Worm (Caenorhabditis elegans) whole organism, L4 larva: ENCODE measurements around the gene spc-2.
A peak's percentile ranks its signal among the peaks of the same experiment; 100 is the strongest.

ENCODE experiments used
- Y5F2A.4 ChIP-seq: fragments of 200-800 bp; sonication (Bioruptor generic); optimal IDR thresholded peaks from 2 replicates; lab custom pipeline; 2018; ENCODE audit warnings: mild to moderate bottlenecking, missing genetic modification characterization, missing compliant biosample characterization
- Y75B8A.6 ChIP-seq: fragments of 200-800 bp; sonication (Bioruptor generic); IDR thresholded peaks from 2 replicates; pipeline ENCODE4 v1.3.6; 2022; ENCODE audit warnings: missing genetic modification reagents, missing genetic modification characterization, missing compliant biosample characterization
- ZK546.5 ChIP-seq, 2 experiments: sonication (generic microtip); optimal IDR thresholded peaks; 2 replicates each; lab custom pipeline; 2017; ENCODE audit warnings: missing biosample characterization in 2 of 2, missing genetic modification characterization in 2 of 2
- arid-1 ChIP-seq: fragments of 200-800 bp; sonication (Bioruptor generic); conservative IDR thresholded peaks from 2 replicates; pipeline ENCODE4 v1.3.6; 2022; ENCODE audit warnings: missing genetic modification reagents, missing genetic modification characterization, missing compliant biosample characterization
- ceh-44 ChIP-seq: fragments of 200-800 bp; sonication (Bioruptor generic); IDR thresholded peaks from 2 replicates; pipeline ENCODE4 v1.3.6; 2022; ENCODE audit warnings: missing genetic modification reagents, missing genetic modification characterization, missing compliant biosample characterization
- ceh-82 ChIP-seq: sonication (generic microtip); optimal IDR thresholded peaks from 2 replicates; lab custom pipeline; 2017; ENCODE audit warnings: missing biosample characterization, missing genetic modification characterization
- daf-16 ChIP-seq, 3 experiments: sonication (generic microtip); optimal IDR thresholded peaks; 2 replicates each; lab custom pipeline; 2016 to 2017; ENCODE audit warnings: missing genetic modification characterization in 3 of 3, missing genetic modification reagents in 3 of 3, mild to moderate bottlenecking in 2 of 3, missing compliant biosample characterization in 2 of 3, missing biosample characterization in 1 of 3, moderate library complexity in 1 of 3
- dmd-6 ChIP-seq: fragments of 200-800 bp; sonication (Bioruptor generic); IDR thresholded peaks from 2 replicates; pipeline ENCODE4 v1.3.6; 2022; ENCODE audit warnings: missing genetic modification reagents, missing genetic modification characterization, missing compliant biosample characterization
- dpl-1 ChIP-seq: fragments of 150-350 bp; optimal IDR thresholded peaks from 2 replicates; lab custom pipeline; 2014; ENCODE audit warnings: missing biosample characterization, missing genetic modification reagents, missing genetic modification characterization
- dve-1 ChIP-seq: sonication (generic microtip); optimal IDR thresholded peaks from 2 replicates; lab custom pipeline; 2017; ENCODE audit warnings: antibody characterized with exemption, mild to moderate bottlenecking, missing genetic modification characterization, missing compliant biosample characterization; ENCODE audit not compliant: insufficient read depth
- gei-8 ChIP-seq: fragments of 200-800 bp; sonication (Bioruptor generic); optimal IDR thresholded peaks from 2 replicates; lab custom pipeline; 2018; ENCODE audit warnings: mild to moderate bottlenecking, missing genetic modification characterization, missing compliant biosample characterization
- hlh-11 ChIP-seq: fragments of 200-800 bp; sonication (Bioruptor generic); optimal IDR thresholded peaks from 2 replicates; lab custom pipeline; 2018; ENCODE audit warnings: mild to moderate bottlenecking, missing genetic modification characterization, missing compliant biosample characterization
- hlh-30 ChIP-seq: sonication (generic microtip); optimal IDR thresholded peaks from 2 replicates; lab custom pipeline; 2017; ENCODE audit warnings: antibody characterized with exemption, mild to moderate bottlenecking, missing genetic modification characterization, missing compliant biosample characterization; ENCODE audit not compliant: insufficient read depth
- jun-1 ChIP-seq: fragments of 150-350 bp; optimal IDR thresholded peaks from 2 replicates; lab custom pipeline; 2014; ENCODE audit warnings: missing biosample characterization, missing genetic modification reagents, missing genetic modification characterization
- lin-1 ChIP-seq: fragments of 200-800 bp; sonication (Bioruptor generic); IDR thresholded peaks from 2 replicates; pipeline ENCODE4 v1.3.6; 2022; ENCODE audit warnings: missing genetic modification reagents, missing genetic modification characterization, missing compliant biosample characterization
- lin-13 ChIP-seq: fragments of 150-350 bp; optimal IDR thresholded peaks from 2 replicates; lab custom pipeline; 2014; ENCODE audit warnings: missing biosample characterization, missing genetic modification reagents, missing genetic modification characterization
- lin-38 ChIP-seq: fragments of 200-800 bp; sonication (Bioruptor generic); IDR thresholded peaks from 2 replicates; pipeline ENCODE4 v1.3.6; 2022; ENCODE audit warnings: missing genetic modification reagents, missing genetic modification characterization, missing compliant biosample characterization
- lir-3 ChIP-seq: sonication (generic microtip); optimal IDR thresholded peaks from 2 replicates; lab custom pipeline; 2016; ENCODE audit warnings: mild to moderate bottlenecking, missing genetic modification characterization, missing compliant biosample characterization
- lsy-2 ChIP-seq, 2 experiments: fragments of 150-350 bp in 1 of 2; sonication (generic microtip) in 1 of 2; optimal IDR thresholded peaks; 2 replicates each; lab custom pipeline; 2014 to 2017; ENCODE audit warnings: missing biosample characterization in 2 of 2, missing genetic modification characterization in 2 of 2
- madf-9 ChIP-seq: fragments of 200-800 bp; sonication (Bioruptor generic); conservative IDR thresholded peaks from 2 replicates; pipeline ENCODE4 v1.3.6; 2022; ENCODE audit warnings: missing genetic modification reagents, missing genetic modification characterization, missing compliant biosample characterization
- mep-1 ChIP-seq: fragments of 150-350 bp; sonication (generic microtip); optimal IDR thresholded peaks from 3 replicates; lab custom pipeline; 2014; ENCODE audit warnings: missing biosample characterization, missing genetic modification characterization
- mes-2 ChIP-seq: sonication (generic microtip); optimal IDR thresholded peaks from 2 replicates; lab custom pipeline; 2016; ENCODE audit warnings: missing genotype, mild to moderate bottlenecking, missing genetic modification characterization, missing compliant biosample characterization; ENCODE audit not compliant: poor library complexity, severe bottlenecking
- nhr-111 ChIP-seq: fragments of 200-800 bp; sonication (Bioruptor generic); optimal IDR thresholded peaks from 2 replicates; lab custom pipeline; 2018; ENCODE audit warnings: mild to moderate bottlenecking, missing genetic modification characterization, missing compliant biosample characterization
- nhr-41 ChIP-seq: fragments of 200-800 bp; sonication (Bioruptor generic); IDR thresholded peaks from 2 replicates; pipeline ENCODE4 v1.3.6; 2022; ENCODE audit warnings: missing genetic modification reagents, missing genetic modification characterization, missing compliant biosample characterization
- nhr-42 ChIP-seq: fragments of 200-800 bp; sonication (Bioruptor generic); IDR thresholded peaks from 2 replicates; pipeline ENCODE4 v1.3.6; 2022; ENCODE audit warnings: missing genetic modification characterization, missing compliant biosample characterization
- nhr-6 ChIP-seq: fragments of 150-350 bp; optimal IDR thresholded peaks from 2 replicates; lab custom pipeline; 2014; ENCODE audit warnings: missing biosample characterization, missing genetic modification characterization
- nhr-76 ChIP-seq: fragments of 150-350 bp; optimal IDR thresholded peaks from 2 replicates; lab custom pipeline; 2014; ENCODE audit warnings: missing biosample characterization, missing genetic modification characterization
- php-3 ChIP-seq: fragments of 200-800 bp; sonication (Bioruptor generic); IDR thresholded peaks from 2 replicates; pipeline ENCODE4 v1.3.6; 2022; ENCODE audit warnings: missing genetic modification reagents, missing genetic modification characterization, missing compliant biosample characterization
- pqm-1 ChIP-seq: sonication (generic microtip); optimal IDR thresholded peaks from 2 replicates; lab custom pipeline; 2017; ENCODE audit warnings: missing biosample characterization, missing genetic modification characterization
- saeg-2 ChIP-seq: fragments of 200-800 bp; sonication (Bioruptor generic); IDR thresholded peaks from 2 replicates; pipeline ENCODE4 v1.3.6; 2022; ENCODE audit warnings: missing genetic modification reagents, missing genetic modification characterization, missing compliant biosample characterization
- snpc-4 ChIP-seq: fragments of 150-350 bp; optimal IDR thresholded peaks from 2 replicates; lab custom pipeline; 2014; ENCODE audit warnings: missing biosample characterization, missing genetic modification characterization
- tra-1 ChIP-seq: fragments of 200-800 bp; sonication (Bioruptor generic); IDR thresholded peaks from 2 replicates; pipeline ENCODE4 v1.3.6; 2022; ENCODE audit warnings: missing genetic modification reagents, missing genetic modification characterization, missing compliant biosample characterization
- unc-130 ChIP-seq: sonication (generic microtip); optimal IDR thresholded peaks from 2 replicates; lab custom pipeline; 2016; ENCODE audit warnings: missing genetic modification reagents, missing genetic modification characterization, missing compliant biosample characterization
- unc-39 ChIP-seq: sonication (generic microtip); optimal IDR thresholded peaks from 2 replicates; lab custom pipeline; 2017; ENCODE audit warnings: missing biosample characterization, missing genetic modification characterization
- unc-62 ChIP-seq, 3 experiments: fragments of 150-350 bp in 1 of 3; sonication (generic microtip); optimal IDR thresholded peaks in 2 of 3; peaks in 1 of 3; 1 replicate in 1 of 3; 2 replicates in 2 of 3; lab custom pipeline; 2014 to 2017; ENCODE audit warnings: missing biosample characterization in 3 of 3, missing genetic modification characterization in 3 of 3, missing genetic modification reagents in 3 of 3, missing genotype in 1 of 3
- zfp-3 ChIP-seq: fragments of 200-800 bp; sonication (Bioruptor generic); conservative IDR thresholded peaks from 2 replicates; pipeline ENCODE4 v1.3.6; 2022; ENCODE audit warnings: missing genetic modification reagents, missing genetic modification characterization, missing compliant biosample characterization
- zip-2 ChIP-seq: fragments of 150-350 bp; optimal IDR thresholded peaks from 2 replicates; lab custom pipeline; 2014; ENCODE audit warnings: missing biosample characterization, missing genetic modification characterization
- ztf-11 ChIP-seq: fragments of 150-350 bp; optimal IDR thresholded peaks from 2 replicates; lab custom pipeline; 2014; ENCODE audit warnings: missing biosample characterization, missing genetic modification characterization
- ztf-7 ChIP-seq: fragments of 150-350 bp; optimal IDR thresholded peaks from 2 replicates; lab custom pipeline; 2014; ENCODE audit warnings: missing biosample characterization, missing genetic modification characterization

The spc-2 gene

DNA sequence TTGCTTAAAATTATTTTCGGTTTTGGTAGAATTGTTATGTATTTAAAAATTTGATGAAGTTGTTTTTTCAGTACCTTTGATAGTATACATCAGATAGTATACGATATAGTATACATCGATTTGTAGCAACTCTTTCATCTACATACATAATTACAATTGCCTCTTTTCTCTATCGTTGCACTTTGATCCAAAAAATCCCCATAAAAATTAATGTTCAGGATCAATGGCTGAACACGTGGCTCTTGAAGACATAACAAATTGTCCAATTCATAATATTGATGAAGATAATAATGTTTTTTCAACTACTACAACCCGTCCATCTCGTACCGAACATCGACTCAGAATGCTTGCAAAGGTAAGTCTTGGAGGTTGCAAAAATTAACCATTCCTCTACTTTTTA, 32.9 kb upstream of the spc-2 start, which contains the start of gene D2007.2:
Gene D2007.2 (plus strand): TSS at position 213 of the 400 bp plus-strand sequence.
- no peak for TF ChIP-seq Y5F2A.4 (GFP tag; lab: Kevin White, UChicago)
- TF ChIP-seq lsy-2 (tag; optimal IDR thresholded peaks at IDR 0.05; lab: Kevin White, UChicago): no peak
- no peak for TF ChIP-seq arid-1 (GFP tag; lab: Robert Waterston, UW)
- TF ChIP-seq saeg-2: no peak
- TF ChIP-seq ZK546.5 (tag; optimal IDR thresholded peaks at IDR 0.05; lab: Kevin White, UChicago): no peak
- TF ChIP-seq lin-13 (GFP tag; lab: Kevin White, UChicago): no peak
- no peak for TF ChIP-seq mes-2 (tag; lab: Kevin White, UChicago)
- TF ChIP-seq ceh-44 (GFP tag; lab: Robert Waterston, UW): no peak
- no peak for TF ChIP-seq zip-2 (tag; lab: Kevin White, UChicago)
- no peak for TF ChIP-seq gei-8
- TF ChIP-seq unc-39 (tag; lab: Kevin White, UChicago): no peak
- no peak for TF ChIP-seq unc-130
- no peak for TF ChIP-seq nhr-41
- TF ChIP-seq, all 104 proteins: peak for 0

DNA sequence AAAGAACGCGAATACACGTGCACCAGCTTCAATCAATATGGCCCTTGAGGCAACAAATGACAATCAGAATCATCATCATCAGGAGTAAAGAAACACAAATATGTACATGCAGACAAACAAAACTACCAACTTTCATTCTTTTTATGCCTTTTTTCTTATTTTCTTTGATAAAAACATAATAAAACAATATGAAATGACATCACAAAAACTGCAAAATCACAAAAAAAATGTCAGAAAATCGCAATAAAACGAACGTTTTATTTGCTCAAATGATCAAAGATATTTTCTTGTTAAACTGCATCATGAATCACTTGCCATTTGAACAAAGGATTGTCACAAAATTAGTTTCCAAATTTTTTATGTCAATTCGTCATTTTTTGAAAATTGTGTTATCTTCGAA, 27.3 kb upstream of the spc-2 start:
- no peak for TF ChIP-seq nhr-42 (GFP tag; lab: Robert Waterston, UW)
- TF ChIP-seq zfp-3: no peak
- TF ChIP-seq zip-2 (tag; lab: Kevin White, UChicago): no peak
- peak; percentile 22 for TF ChIP-seq dpl-1 (GFP tag; lab: Kevin White, UChicago)
- no peak for TF ChIP-seq tra-1 (GFP tag; lab: Robert Waterston, UW)
- TF ChIP-seq lin-1: no peak
- no peak for TF ChIP-seq nhr-111 (GFP tag; lab: Kevin White, UChicago)
- TF ChIP-seq snpc-4 (tag; lab: Kevin White, UChicago): no peak
- no peak for TF ChIP-seq ceh-82 (tag; lab: Kevin White, UChicago)
- peak; percentile 29 for TF ChIP-seq hlh-11 (tag; lab: Kevin White, UChicago)
- TF ChIP-seq Y75B8A.6 (GFP tag; lab: Robert Waterston, UW): no peak
- no peak for TF ChIP-seq lir-3
- TF ChIP-seq pqm-1: peak; percentile 55
- TF ChIP-seq php-3 (GFP tag; lab: Robert Waterston, UW): peak; percentile 88; the same call in 1 of the 2 replicates
- no peak for TF ChIP-seq nhr-76 (tag; lab: Kevin White, UChicago)
- TF ChIP-seq lin-38 (GFP tag; lab: Robert Waterston, UW): no peak
- TF ChIP-seq nhr-41: no peak
- TF ChIP-seq mep-1 (tag; lab: Kevin White, UChicago): no peak
- TF ChIP-seq jun-1 (tag; lab: Kevin White, UChicago): no peak
- TF ChIP-seq dve-1 (tag; lab: Kevin White, UChicago): peak; percentile 37
- peak; percentile 25 for TF ChIP-seq hlh-30 (tag; lab: Kevin White, UChicago)
- no peak for TF ChIP-seq daf-16 (GFP tag; optimal IDR thresholded peaks at IDR 0.05; lab: Kevin White, UChicago)
- TF ChIP-seq daf-16 (tag; optimal IDR thresholded peaks at IDR 0.05; lab: Kevin White, UChicago): peak; percentile 51
- TF ChIP-seq ztf-11 (tag; lab: Kevin White, UChicago): no peak
- peak; percentile 11; the same call in 1 of the 2 replicates for TF ChIP-seq dmd-6 (GFP tag; lab: Robert Waterston, UW)
- TF ChIP-seq nhr-6 (tag; lab: Kevin White, UChicago): no peak

DNA sequence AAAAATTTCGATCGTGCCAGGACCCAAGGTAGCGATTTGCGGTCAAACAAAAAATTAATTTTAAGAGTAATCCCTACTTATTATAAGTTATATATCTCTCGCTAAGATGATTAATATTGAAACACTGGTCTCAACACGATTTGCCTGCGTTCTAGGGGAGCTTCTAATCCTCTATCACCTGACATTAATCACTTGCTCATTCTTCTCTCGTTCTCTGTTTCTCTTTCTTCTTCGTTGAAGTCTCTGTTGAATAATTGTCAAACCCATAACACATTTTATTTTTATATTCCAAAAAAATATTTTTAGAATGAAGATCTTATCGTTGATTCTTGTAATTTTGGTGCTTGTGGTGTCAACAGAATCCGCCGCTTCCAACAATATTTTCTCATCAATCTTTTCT, 26.5 kb upstream of the spc-2 start, which contains the start of gene D2007.1:
Gene D2007.1 (plus strand): TSS at position 301 of the 400 bp plus-strand sequence.
- TF ChIP-seq Y75B8A.6 (GFP tag; lab: Robert Waterston, UW) (no peak), hlh-30 (tag; lab: Kevin White, UChicago) (peak; percentile 35), unc-62 (GFP tag; optimal IDR thresholded peaks at IDR 0.05 in 1 of 2; lab: Kevin White, UChicago) (peak in 1 of 2 experiments; percentile 42), unc-62 (tag; optimal IDR thresholded peaks at IDR 0.05; lab: Kevin White, UChicago) (no peak), ztf-7 (no peak), pqm-1 (no peak), mep-1 (tag; lab: Kevin White, UChicago) (peak; percentile 8), madf-9 (GFP tag; lab: Robert Waterston, UW) (no peak), hlh-11 (tag; lab: Kevin White, UChicago) (no peak), ceh-44 (GFP tag; lab: Robert Waterston, UW) (no peak), lsy-2 (tag; optimal IDR thresholded peaks at IDR 0.05; lab: Kevin White, UChicago) (peak in 1 of 2 experiments; percentile 20)
